Worm (Caenorhabditis elegans) whole organism, L3 larva: ENCODE measurements around the gene F56C3.3.

ENCODE experiments used
- R02D3.7 ChIP-seq: fragments of 150-350 bp; optimal IDR thresholded peaks from 2 replicates; lab custom pipeline; 2014; ENCODE audit warnings: missing biosample characterization, missing genetic modification characterization
- ZK546.5 ChIP-seq: sonication (generic microtip); optimal IDR thresholded peaks from 2 replicates; lab custom pipeline; 2017; ENCODE audit warnings: missing biosample characterization, missing genetic modification characterization
- aly-2 ChIP-seq: fragments of 150-350 bp; optimal IDR thresholded peaks from 2 replicates; lab custom pipeline; 2014; ENCODE audit warnings: missing biosample characterization, missing genetic modification characterization
- ama-1 ChIP-seq: fragments of 150-350 bp; optimal IDR thresholded peaks from 2 replicates; lab custom pipeline; 2018
- ceh-16 ChIP-seq: sonication (generic microtip); optimal IDR thresholded peaks from 2 replicates; lab custom pipeline; 2017; ENCODE audit warnings: missing biosample characterization, missing genetic modification characterization
- ceh-28 ChIP-seq: fragments of 150-350 bp; optimal IDR thresholded peaks from 2 replicates; lab custom pipeline; 2014; ENCODE audit warnings: missing biosample characterization, missing genetic modification reagents, missing genetic modification characterization
- ceh-82 ChIP-seq: fragments of 150-350 bp; optimal IDR thresholded peaks from 2 replicates; lab custom pipeline; 2014; ENCODE audit warnings: missing biosample characterization, missing genetic modification characterization
- ceh-9 ChIP-seq: sonication (generic microtip); optimal IDR thresholded peaks from 2 replicates; lab custom pipeline; 2018; ENCODE audit warnings: missing biosample characterization, missing genetic modification characterization
- daf-12 ChIP-seq: fragments of 150-350 bp; optimal IDR thresholded peaks from 2 replicates; lab custom pipeline; 2014; ENCODE audit warnings: missing biosample characterization, missing genetic modification reagents, missing genetic modification characterization
- egl-27 ChIP-seq: sonication (generic microtip); optimal IDR thresholded peaks from 4 replicates; lab custom pipeline; 2017; ENCODE audit warnings: missing biosample characterization, missing genetic modification reagents, missing genetic modification characterization
- egl-5 ChIP-seq: fragments of 150-350 bp; optimal IDR thresholded peaks from 2 replicates; lab custom pipeline; 2017; ENCODE audit warnings: missing biosample characterization, missing genetic modification reagents, missing genetic modification characterization, inconsistent platforms
- elt-2 ChIP-seq: sonication (generic microtip); optimal IDR thresholded peaks from 2 replicates; lab custom pipeline; 2016; ENCODE audit warnings: missing genetic modification reagents, mild to moderate bottlenecking, missing genetic modification characterization, missing compliant biosample characterization
- elt-3 ChIP-seq, 3 experiments: fragments of 150-350 bp in 1 of 3; sonication (generic microtip) in 2 of 3; optimal IDR thresholded peaks; 2 replicates in 2 of 3; 4 replicates in 1 of 3; lab custom pipeline; 2014 to 2017; ENCODE audit warnings: missing biosample characterization in 3 of 3, missing genetic modification characterization in 3 of 3
- eor-1 ChIP-seq, 2 experiments: fragments of 150-350 bp; optimal IDR thresholded peaks; 2 replicates each; lab custom pipeline; 2014 to 2018; ENCODE audit warnings: missing biosample characterization in 2 of 2, missing genetic modification characterization in 2 of 2
- fkh-10 ChIP-seq: sonication (generic microtip); optimal IDR thresholded peaks from 2 replicates; lab custom pipeline; 2017; ENCODE audit warnings: missing biosample characterization, missing genetic modification reagents, missing genetic modification characterization
- fkh-2 ChIP-seq: fragments of 150-350 bp; optimal IDR thresholded peaks from 2 replicates; lab custom pipeline; 2014; ENCODE audit warnings: missing biosample characterization, missing genetic modification reagents, missing genetic modification characterization
- fos-1 ChIP-seq: fragments of 150-350 bp; optimal IDR thresholded peaks from 2 replicates; lab custom pipeline; 2014; ENCODE audit warnings: missing biosample characterization, missing genetic modification characterization
- hmg-11 ChIP-seq: sonication (generic microtip); optimal IDR thresholded peaks from 2 replicates; lab custom pipeline; 2016; ENCODE audit warnings: missing genetic modification characterization, missing compliant biosample characterization
- jun-1 ChIP-seq: fragments of 150-350 bp; optimal IDR thresholded peaks from 2 replicates; lab custom pipeline; 2014; ENCODE audit warnings: missing biosample characterization, missing genetic modification reagents, missing genetic modification characterization
- lin-15B ChIP-seq: fragments of 150-350 bp; optimal IDR thresholded peaks from 2 replicates; lab custom pipeline; 2014; ENCODE audit warnings: missing biosample characterization, missing genetic modification characterization
- lin-39 ChIP-seq: fragments of 150-350 bp; optimal IDR thresholded peaks from 2 replicates; lab custom pipeline; 2018; ENCODE audit warnings: missing biosample characterization, missing genetic modification reagents, missing genetic modification characterization
- lsy-12 ChIP-seq: sonication (generic microtip); optimal IDR thresholded peaks from 2 replicates; lab custom pipeline; 2016; ENCODE audit warnings: mild to moderate bottlenecking, missing genetic modification characterization, missing compliant biosample characterization
- mdl-1 ChIP-seq: fragments of 150-350 bp; optimal IDR thresholded peaks from 2 replicates; lab custom pipeline; 2014; ENCODE audit warnings: missing biosample characterization, missing genetic modification characterization
- mml-1 ChIP-seq: fragments of 150-350 bp; sonication (generic microtip); optimal IDR thresholded peaks from 3 replicates; lab custom pipeline; 2014; ENCODE audit warnings: missing biosample characterization, missing genetic modification characterization
- nfya-1 ChIP-seq: sonication (generic microtip); optimal IDR thresholded peaks from 2 replicates; lab custom pipeline; 2017; ENCODE audit warnings: missing genetic modification characterization, mild to moderate bottlenecking, missing compliant biosample characterization, antibody characterized with exemption, moderate library complexity; ENCODE audit not compliant: insufficient read depth
- nhr-11 ChIP-seq: fragments of 150-350 bp; optimal IDR thresholded peaks from 2 replicates; lab custom pipeline; 2014; ENCODE audit warnings: missing biosample characterization, missing genetic modification characterization
- nhr-12 ChIP-seq: fragments of 150-350 bp; optimal IDR thresholded peaks from 2 replicates; lab custom pipeline; 2014; ENCODE audit warnings: missing biosample characterization, missing genetic modification characterization
- nhr-23 ChIP-seq: fragments of 150-350 bp; optimal IDR thresholded peaks from 2 replicates; lab custom pipeline; 2014; ENCODE audit warnings: missing biosample characterization, missing genetic modification reagents, missing genetic modification characterization
- nhr-237 ChIP-seq: fragments of 150-350 bp; optimal IDR thresholded peaks from 2 replicates; lab custom pipeline; 2014; ENCODE audit warnings: missing biosample characterization, missing genetic modification characterization
- nhr-25 ChIP-seq: sonication (generic microtip); optimal IDR thresholded peaks from 2 replicates; lab custom pipeline; 2017; ENCODE audit warnings: missing biosample characterization, missing genetic modification characterization
- nhr-28 ChIP-seq: fragments of 150-350 bp; optimal IDR thresholded peaks from 2 replicates; lab custom pipeline; 2014; ENCODE audit warnings: missing biosample characterization, missing genetic modification characterization
- nhr-43 ChIP-seq: sonication (generic microtip); optimal IDR thresholded peaks from 2 replicates; lab custom pipeline; 2016; ENCODE audit warnings: mild to moderate bottlenecking, missing genetic modification characterization, missing compliant biosample characterization; ENCODE audit not compliant: poor library complexity, severe bottlenecking
- nhr-67 ChIP-seq: fragments of 150-350 bp; optimal IDR thresholded peaks from 2 replicates; lab custom pipeline; 2014; ENCODE audit warnings: missing biosample characterization, missing genetic modification characterization
- nhr-76 ChIP-seq: fragments of 150-350 bp; sonication (generic microtip); optimal IDR thresholded peaks from 5 replicates; lab custom pipeline; 2014; ENCODE audit warnings: missing biosample characterization, missing genetic modification characterization
- nhr-77 ChIP-seq: fragments of 150-350 bp; optimal IDR thresholded peaks from 2 replicates; lab custom pipeline; 2014; ENCODE audit warnings: missing biosample characterization, missing genetic modification characterization
- pha-4 ChIP-seq: fragments of 150-350 bp; optimal IDR thresholded peaks from 2 replicates; lab custom pipeline; 2014; ENCODE audit warnings: missing biosample characterization, missing genetic modification reagents, missing genetic modification characterization
- pqm-1 ChIP-seq: fragments of 150-350 bp; optimal IDR thresholded peaks from 2 replicates; lab custom pipeline; 2017; ENCODE audit warnings: missing biosample characterization, missing genetic modification characterization, inconsistent platforms
- sea-2 ChIP-seq: fragments of 150-350 bp; sonication (generic microtip); optimal IDR thresholded peaks from 4 replicates; lab custom pipeline; 2014; ENCODE audit warnings: missing biosample characterization, missing genetic modification reagents, missing genetic modification characterization
- skn-1 ChIP-seq: fragments of 150-350 bp; optimal IDR thresholded peaks from 2 replicates; lab custom pipeline; 2014; ENCODE audit warnings: missing biosample characterization, missing genetic modification characterization
- snpc-4 ChIP-seq: fragments of 150-350 bp; optimal IDR thresholded peaks from 2 replicates; lab custom pipeline; 2014; ENCODE audit warnings: missing biosample characterization, missing genetic modification characterization
- tbx-2 ChIP-seq: sonication (generic microtip); optimal IDR thresholded peaks from 2 replicates; lab custom pipeline; 2016; ENCODE audit warnings: mild to moderate bottlenecking, missing genetic modification characterization, missing compliant biosample characterization
- unc-39 ChIP-seq: sonication (generic microtip); optimal IDR thresholded peaks from 4 replicates; lab custom pipeline; 2017; ENCODE audit warnings: missing biosample characterization, missing genetic modification characterization
- unc-62 ChIP-seq: fragments of 150-350 bp; sonication (generic microtip); optimal IDR thresholded peaks from 4 replicates; lab custom pipeline; 2014; ENCODE audit warnings: missing biosample characterization, missing genetic modification reagents, missing genetic modification characterization
- zag-1 ChIP-seq: fragments of 150-350 bp; optimal IDR thresholded peaks from 2 replicates; lab custom pipeline; 2014; ENCODE audit warnings: missing biosample characterization, missing genetic modification characterization
- ztf-11 ChIP-seq: fragments of 150-350 bp; optimal IDR thresholded peaks from 2 replicates; lab custom pipeline; 2014; ENCODE audit warnings: missing biosample characterization, missing genetic modification characterization
- ztf-4 ChIP-seq: fragments of 150-350 bp; optimal IDR thresholded peaks from 2 replicates; lab custom pipeline; 2014; ENCODE audit warnings: missing biosample characterization, missing genetic modification characterization

Gene F56C3.3

ce11 chrX:1322997-1323396, 35.2 kb downstream of the F56C3.3 start (continued):
- peak; percentile 68 for TF ChIP-seq hmg-11
- TF ChIP-seq pha-4 (tag; lab: Kevin White, UChicago), result peak; percentile 52
- peak; percentile 30 for TF ChIP-seq egl-27 (tag; lab: Kevin White, UChicago)
- peak; percentile 95 for TF ChIP-seq egl-5
- no peak for TF ChIP-seq nhr-67
- no peak for TF ChIP-seq fkh-2
- no peak for TF ChIP-seq ztf-4
- TF ChIP-seq nhr-11, result peak; percentile 52
- TF ChIP-seq ceh-82, result peak; percentile 84
- TF ChIP-seq nhr-28, result no peak
- peak; percentile 82 for TF ChIP-seq nfya-1
- TF ChIP-seq R02D3.7 (tag; lab: Kevin White, UChicago), result peak; percentile 61
- peak; percentile 88 for TF ChIP-seq ceh-28 (tag; lab: Kevin White, UChicago)
- peak in 1 of 3 experiments; percentile 82 for TF ChIP-seq elt-3 (tag; optimal IDR thresholded peaks at IDR 0.05; lab: Kevin White, UChicago)
- no peak for TF ChIP-seq nhr-12 (tag; lab: Kevin White, UChicago)
- TF ChIP-seq ztf-11 (tag; lab: Kevin White, UChicago), result no peak
- no peak for TF ChIP-seq unc-39 (tag; lab: Kevin White, UChicago)
- no peak for TF ChIP-seq daf-12 (tag; lab: Kevin White, UChicago)
- TF ChIP-seq nhr-23 (tag; lab: Kevin White, UChicago), result peak; percentile 83
- peak; percentile 24 for TF ChIP-seq nhr-77 (tag; lab: Kevin White, UChicago)

- no peak for TF ChIP-seq pqm-1 (tag; lab: Kevin White, UChicago)
- no peak for TF ChIP-seq jun-1
- no peak for TF ChIP-seq nhr-76
- no peak for TF ChIP-seq tbx-2
- no peak for TF ChIP-seq ceh-16 (tag; lab: Kevin White, UChicago)
- no peak for TF ChIP-seq nhr-23 (tag; lab: Kevin White, UChicago)
- no peak for TF ChIP-seq lsy-12 (tag; lab: Kevin White, UChicago)
- TF ChIP-seq ztf-11 (tag; lab: Kevin White, UChicago), result no peak
- TF ChIP-seq eor-1 (tag; optimal IDR thresholded peaks at IDR 0.05; lab: Kevin White, UChicago), result no peak
- TF ChIP-seq nhr-67, result no peak
- TF ChIP-seq nhr-237 (tag; lab: Kevin White, UChicago), result no peak
- TF ChIP-seq nhr-28, result no peak
- no peak for TF ChIP-seq sea-2 (GFP tag; lab: Kevin White, UChicago)
- no peak for TF ChIP-seq nhr-43
- no peak for TF ChIP-seq zag-1
- TF ChIP-seq ceh-82, result no peak
Observed at ce11 chrX:1321044-1321443, 37.2 kb downstream of the F56C3.3 start, which contains the start of gene pdk-1. TSS of gene pdk-1 (plus strand) at chrX:1321344.

ce11 chrX:1319708-1320107, 38.5 kb downstream of the F56C3.3 start:
- TF ChIP-seq R02D3.7 (tag; lab: Kevin White, UChicago) (no peak), aly-2 (tag; lab: Kevin White, UChicago) (no peak), lin-39 (tag; lab: Kevin White, UChicago) (peak; percentile 73), ztf-4 (no peak), pha-4 (tag; lab: Kevin White, UChicago) (peak; percentile 70), fkh-2 (no peak), nhr-76 (no peak), sea-2 (GFP tag; lab: Kevin White, UChicago) (no peak), snpc-4 (tag; lab: Kevin White, UChicago) (peak; percentile 27), daf-12 (tag; lab: Kevin White, UChicago) (no peak), lin-15B (tag; lab: Kevin White, UChicago) (no peak), unc-62 (no peak), nhr-43 (no peak), fos-1 (no peak), ZK546.5 (tag; lab: Kevin White, UChicago) (no peak), mml-1 (no peak), ceh-9 (tag; lab: Kevin White, UChicago) (no peak), jun-1 (no peak), nhr-12 (tag; lab: Kevin White, UChicago) (no peak), ztf-11 (tag; lab: Kevin White, UChicago) (no peak), fkh-10 (GFP tag; lab: Kevin White, UChicago) (no peak), egl-27 (tag; lab: Kevin White, UChicago) (no peak), hmg-11 (peak; percentile 78), nhr-67 (no peak), skn-1 (no peak), nhr-23 (tag; lab: Kevin White, UChicago) (peak; percentile 38), nhr-25 (tag; lab: Kevin White, UChicago) (no peak), lsy-12 (tag; lab: Kevin White, UChicago) (peak; percentile 19), elt-2 (tag; lab: Kevin White, UChicago) (peak; percentile 83), ceh-28 (tag; lab: Kevin White, UChicago) (peak; percentile 66), pqm-1 (tag; lab: Kevin White, UChicago) (peak; percentile 30), ceh-16 (tag; lab: Kevin White, UChicago) (no peak), unc-39 (tag; lab: Kevin White, UChicago) (no peak), ama-1 (no peak), tbx-2 (peak; percentile 16), ceh-82 (peak; percentile 1), nhr-11 (no peak), zag-1 (no peak), mdl-1 (tag; lab: Kevin White, UChicago) (peak; percentile 58), egl-5 (peak; percentile 76), eor-1 (tag; optimal IDR thresholded peaks at IDR 0.05; lab: Kevin White, UChicago) (no peak), nfya-1 (peak; percentile 59), nhr-77 (tag; lab: Kevin White, UChicago) (no peak), nhr-28 (no peak)
